Fruit fly (Drosophila melanogaster) whole organism, wandering third instar larva: ENCODE data around the gene pelo.

Experiments
- Abd-B ChIP-seq: fragments of >200 bp; optimal IDR thresholded peaks from 2 replicates; lab custom pipeline; 2017; ENCODE audit warnings: missing biosample characterization, missing genetic modification characterization
- CG32264 ChIP-seq: fragments of 200-800 bp; sonication (Bioruptor generic); optimal IDR thresholded peaks from 2 replicates; lab custom pipeline; 2016; ENCODE audit warnings: missing biosample characterization, missing genetic modification characterization
- CG9705 ChIP-seq: fragments of 200-800 bp; sonication (Bioruptor generic); optimal IDR thresholded peaks from 2 replicates; lab custom pipeline; 2018; ENCODE audit warnings: missing biosample characterization, mild to moderate bottlenecking, missing genetic modification characterization
- CrebA ChIP-seq: fragments of 200-800 bp; sonication (Bioruptor generic); optimal IDR thresholded peaks from 2 replicates; lab custom pipeline; 2016; ENCODE audit warnings: missing biosample characterization, mild to moderate bottlenecking, missing genetic modification characterization, borderline replicate concordance
- Dfd ChIP-seq: fragments of >200 bp; optimal IDR thresholded peaks from 2 replicates; lab custom pipeline; 2017; ENCODE audit warnings: missing biosample characterization, missing genetic modification characterization
- Dif ChIP-seq: fragments of 200-275, 200-300 bp; sonication (Bioruptor generic); optimal IDR thresholded peaks from 2 replicates; lab custom pipeline; 2018; ENCODE audit warnings: missing biosample characterization, missing genetic modification characterization; ENCODE audit not compliant: partially characterized antibody
- HLH106 ChIP-seq: fragments of 200-800 bp; optimal IDR thresholded peaks from 3 replicates; lab custom pipeline; 2019; ENCODE audit warnings: missing biosample characterization, mild to moderate bottlenecking, missing genetic modification characterization, moderate library complexity
- Hnf4 ChIP-seq: fragments of 200-800 bp; sonication (Bioruptor generic); optimal IDR thresholded peaks from 2 replicates; lab custom pipeline; 2016; ENCODE audit warnings: missing biosample characterization, mild to moderate bottlenecking, missing genetic modification characterization
- Hr78 ChIP-seq: fragments of >200 bp; optimal IDR thresholded peaks from 2 replicates; lab custom pipeline; 2017; ENCODE audit warnings: missing biosample characterization, missing genetic modification characterization
- Jra ChIP-seq: sonication (Bioruptor generic); optimal IDR thresholded peaks from 2 replicates; lab custom pipeline; 2016; ENCODE audit warnings: missing biosample characterization, missing genetic modification characterization
- Mio ChIP-seq: sonication (Bioruptor generic); optimal IDR thresholded peaks from 2 replicates; lab custom pipeline; 2016; ENCODE audit warnings: missing biosample characterization, missing genetic modification characterization
- Myc ChIP-seq: fragments of >200 bp; optimal IDR thresholded peaks from 2 replicates; lab custom pipeline; 2017
- N ChIP-seq: fragments of >200 bp; optimal IDR thresholded peaks from 2 replicates; lab custom pipeline; 2018; ENCODE audit warnings: missing biosample characterization, missing external identifiers, missing genetic modification characterization
- OdsH ChIP-seq: fragments of 200-800 bp; sonication (Bioruptor generic); optimal IDR thresholded peaks from 2 replicates; lab custom pipeline; 2016; ENCODE audit warnings: missing biosample characterization, mild to moderate bottlenecking, missing genetic modification characterization
- Rel ChIP-seq, 2 experiments: fragments of 200-800 bp; sonication (Bioruptor generic) in 1 of 2; optimal IDR thresholded peaks; 2 replicates in 1 of 2; 3 replicates in 1 of 2; lab custom pipeline; 2016 to 2019; ENCODE audit warnings: mild to moderate bottlenecking in 2 of 2, missing biosample characterization in 2 of 2, missing genetic modification characterization in 2 of 2, moderate library complexity in 1 of 2
- Sp1 ChIP-seq: fragments of 200-800 bp; sonication (Bioruptor generic); optimal IDR thresholded peaks from 3 replicates; lab custom pipeline; 2019; ENCODE audit warnings: missing biosample characterization, mild to moderate bottlenecking, missing genetic modification characterization, moderate library complexity
- Vsx2 ChIP-seq: fragments of 200-300, 225-300 bp; sonication (Bioruptor generic); optimal IDR thresholded peaks from 2 replicates; lab custom pipeline; 2018; ENCODE audit warnings: missing biosample characterization, missing genetic modification characterization; ENCODE audit not compliant: partially characterized antibody
- br ChIP-seq: fragments of 200-800 bp; sonication (Bioruptor generic); optimal IDR thresholded peaks from 2 replicates; lab custom pipeline; 2016; ENCODE audit warnings: missing biosample characterization, missing genetic modification characterization
- brk ChIP-seq: fragments of 200-800 bp; sonication (Bioruptor generic); optimal IDR thresholded peaks from 2 replicates; lab custom pipeline; 2016; ENCODE audit warnings: missing biosample characterization, mild to moderate bottlenecking, missing genetic modification characterization
- dl ChIP-seq, 2 experiments: fragments of 175-275, 200-275 bp in 1 of 2; fragments of 200-275 bp in 1 of 2; sonication (Bioruptor generic); optimal IDR thresholded peaks; lab custom pipeline; 2018; ENCODE audit warnings: mild to moderate bottlenecking in 2 of 2, missing biosample characterization in 2 of 2, missing genetic modification characterization in 2 of 2, moderate library complexity in 2 of 2; ENCODE audit not compliant: partially characterized antibody in 2 of 2, insufficient read depth in 1 of 2
- dmrt93B ChIP-seq: fragments of 200-800 bp; sonication (Bioruptor generic); optimal IDR thresholded peaks from 2 replicates; lab custom pipeline; 2018; ENCODE audit warnings: missing biosample characterization, mild to moderate bottlenecking, missing genetic modification characterization
- dsf ChIP-seq: sonication (Bioruptor generic); optimal IDR thresholded peaks from 2 replicates; lab custom pipeline; 2016; ENCODE audit warnings: missing biosample characterization, missing genetic modification characterization, borderline replicate concordance
- ey ChIP-seq: fragments of 200-800 bp; sonication (Bioruptor generic); optimal IDR thresholded peaks from 2 replicates; lab custom pipeline; 2016; ENCODE audit warnings: missing biosample characterization, missing genetic modification characterization
- foxo ChIP-seq, 2 experiments: fragments of 200-800 bp; sonication (Bioruptor generic); optimal IDR thresholded peaks; 2 replicates in 1 of 2; 3 replicates in 1 of 2; lab custom pipeline; 2016 to 2017; ENCODE audit warnings: missing biosample characterization in 2 of 2, missing genetic modification characterization in 2 of 2
- fru ChIP-seq: fragments of 200-800 bp; sonication (Bioruptor generic); optimal IDR thresholded peaks from 3 replicates; lab custom pipeline; 2016; ENCODE audit warnings: missing biosample characterization, mild to moderate bottlenecking, missing genetic modification characterization
- h ChIP-seq: fragments of 200-800 bp; sonication (Bioruptor generic); optimal IDR thresholded peaks from 3 replicates; lab custom pipeline; 2016; ENCODE audit warnings: missing biosample characterization, mild to moderate bottlenecking, missing genetic modification characterization
- jim ChIP-seq: fragments of 175-275, 200-325 bp; sonication (Bioruptor generic); optimal IDR thresholded peaks from 2 replicates; lab custom pipeline; 2016; ENCODE audit warnings: missing biosample characterization, mild to moderate bottlenecking, missing genetic modification characterization
- pan ChIP-seq: fragments of >200 bp; optimal IDR thresholded peaks from 2 replicates; lab custom pipeline; 2017
- psq ChIP-seq: fragments of 200-800 bp; sonication (Bioruptor generic); optimal IDR thresholded peaks from 3 replicates; lab custom pipeline; 2017; ENCODE audit warnings: missing biosample characterization, mild to moderate bottlenecking, missing genetic modification characterization, moderate library complexity
- sv ChIP-seq: fragments of 200-800 bp; sonication (Bioruptor generic); optimal IDR thresholded peaks from 3 replicates; lab custom pipeline; 2016; ENCODE audit warnings: missing biosample characterization, missing genetic modification characterization
- tai ChIP-seq: sonication (Bioruptor generic); optimal IDR thresholded peaks from 2 replicates; lab custom pipeline; 2016; ENCODE audit warnings: missing biosample characterization, missing genetic modification characterization
- usp ChIP-seq: fragments of >200 bp; optimal IDR thresholded peaks from 2 replicates; lab custom pipeline; 2017; ENCODE audit warnings: missing biosample characterization, missing genetic modification characterization
- woc ChIP-seq: sonication (Bioruptor generic); optimal IDR thresholded peaks from 2 replicates; lab custom pipeline; 2016; ENCODE audit warnings: missing biosample characterization, mild to moderate bottlenecking, missing genetic modification characterization

Gene pelo

dm6 chr2L:9684108-9684507 is 16.5 kb upstream of the pelo start:
- no peak for TF ChIP-seq Vsx2 (GFP tag; lab: Kevin White, UChicago)
- TF ChIP-seq, all 38 proteins: peak for 0

- TF ChIP-seq HLH106 (tag; lab: Kevin White, UChicago): no peak
- no peak for TF ChIP-seq Dfd (GFP tag; lab: Kevin White, UChicago)
- TF ChIP-seq CG32264 (GFP tag; lab: Kevin White, UChicago): no peak
- TF ChIP-seq Myc: no peak
- TF ChIP-seq woc (GFP tag; lab: Kevin White, UChicago): no peak
These were observed 15.4 kb upstream of the pelo start for dm6 chr2L:9685184-9685583.

- TF ChIP-seq CrebA (peak; percentile 9), br (GFP tag; lab: Kevin White, UChicago) (peak; percentile 12), HLH106 (tag; lab: Kevin White, UChicago) (no peak), brk (GFP tag; lab: Kevin White, UChicago) (peak; percentile 4)
These were observed 14.6 kb upstream of the pelo start for dm6 chr2L:9685993-9686392.

dm6 chr2L:9690550-9691197 is 9.9 kb upstream of the pelo start:
- no peak for TF ChIP-seq ey (GFP tag; lab: Kevin White, UChicago)
- no peak for TF ChIP-seq Myc
- TF ChIP-seq Hnf4 (GFP tag; lab: Kevin White, UChicago): no peak
- TF ChIP-seq Hr78: no peak
- TF ChIP-seq Rel (GFP tag; optimal IDR thresholded peaks at IDR 0.05; lab: Kevin White, UChicago): no peak
- no peak for TF ChIP-seq Rel (tag; optimal IDR thresholded peaks at IDR 0.05; lab: Kevin White, UChicago)
- TF ChIP-seq woc (GFP tag; lab: Kevin White, UChicago): no peak
- no peak for TF ChIP-seq dsf
- TF ChIP-seq CG9705 (GFP tag; lab: Kevin White, UChicago): no peak
- TF ChIP-seq dmrt93B: no peak
- TF ChIP-seq h (GFP tag; lab: Kevin White, UChicago): no peak
- TF ChIP-seq Abd-B: no peak
- TF ChIP-seq N: no peak
- no peak for TF ChIP-seq pan (lab: Kevin White, UChicago)
- no peak for TF ChIP-seq Vsx2 (GFP tag; lab: Kevin White, UChicago)
- TF ChIP-seq br (GFP tag; lab: Kevin White, UChicago): no peak
- TF ChIP-seq CrebA: no peak

dm6 chr2L:9691230-9691629 is 9.4 kb upstream of the pelo start:
- no peak for TF ChIP-seq N
- TF ChIP-seq CG32264 (GFP tag; lab: Kevin White, UChicago): no peak
- no peak for TF ChIP-seq Hr78
- TF ChIP-seq jim (GFP tag; lab: Kevin White, UChicago): no peak
- TF ChIP-seq Vsx2 (GFP tag; lab: Kevin White, UChicago): no peak
- no peak for TF ChIP-seq Mio
- no peak for TF ChIP-seq psq (GFP tag; lab: Kevin White, UChicago)

dm6 chr2L:9692364-9693348 is 8.0 kb upstream of the pelo start:
- TF ChIP-seq foxo (GFP tag; optimal IDR thresholded peaks at IDR 0.05; lab: Kevin White, UChicago): peak in 1 of 2 experiments; percentile 76
- no peak for TF ChIP-seq CrebA
- peak; percentile 64 for TF ChIP-seq psq (GFP tag; lab: Kevin White, UChicago)
- peak; percentile 55 for TF ChIP-seq Hnf4 (GFP tag; lab: Kevin White, UChicago)
- TF ChIP-seq CG9705 (GFP tag; lab: Kevin White, UChicago): no peak
- TF ChIP-seq Jra (GFP tag; lab: Kevin White, UChicago): peak; percentile 8
- no peak for TF ChIP-seq Abd-B
- peak; percentile 69 for TF ChIP-seq fru (GFP tag; lab: Kevin White, UChicago)
- no peak for TF ChIP-seq woc (GFP tag; lab: Kevin White, UChicago)
- TF ChIP-seq tai (GFP tag; lab: Kevin White, UChicago): no peak
- TF ChIP-seq dmrt93B: peak; percentile 25
- no peak for TF ChIP-seq CG32264 (GFP tag; lab: Kevin White, UChicago)
- TF ChIP-seq Mio: no peak
- no peak for TF ChIP-seq dl (GFP tag; optimal IDR thresholded peaks at IDR 0.05; lab: Kevin White, UChicago; ENCODE audit: insufficient read depth in 1 of 2, partially characterized antibody in 2 of 2)
- peak; percentile 54 for TF ChIP-seq Sp1 (GFP tag; lab: Kevin White, UChicago)
- no peak for TF ChIP-seq Hr78
- no peak for TF ChIP-seq Myc
- TF ChIP-seq usp (GFP tag; lab: Kevin White, UChicago): no peak
- TF ChIP-seq Vsx2 (GFP tag; lab: Kevin White, UChicago): no peak
- peak; percentile 76 for TF ChIP-seq OdsH (GFP tag; lab: Kevin White, UChicago)
- TF ChIP-seq sv (GFP tag; lab: Kevin White, UChicago): peak; percentile 57
- TF ChIP-seq pan (lab: Kevin White, UChicago): no peak
- no peak for TF ChIP-seq Rel (GFP tag; optimal IDR thresholded peaks at IDR 0.05; lab: Kevin White, UChicago)
- no peak for TF ChIP-seq Rel (tag; optimal IDR thresholded peaks at IDR 0.05; lab: Kevin White, UChicago)
- TF ChIP-seq N: no peak
- TF ChIP-seq Dif (GFP tag; lab: Kevin White, UChicago): no peak
- peak; percentile 96 for TF ChIP-seq jim (GFP tag; lab: Kevin White, UChicago)
- TF ChIP-seq h (GFP tag; lab: Kevin White, UChicago): peak; percentile 68
